Fruit fly (Drosophila melanogaster) whole organism, embryonic: ENCODE data around the gene CG44000.
A peak's percentile ranks its signal among the peaks of the same experiment; 100 is the strongest.

Experiments
- ATbp ChIP-seq: fragments of 200-800 bp; sonication (Bioruptor generic); optimal IDR thresholded peaks from 2 replicates; lab custom pipeline; 2017; ENCODE audit warnings: missing biosample characterization, mild to moderate bottlenecking, missing genetic modification characterization, missing genetic modification reagents
- Atf6 ChIP-seq: fragments of 200-800 bp; sonication (Bioruptor generic); IDR thresholded peaks from 2 replicates; pipeline ENCODE4 v1.3.6; 2022; ENCODE audit warnings: missing biosample characterization, missing genetic modification characterization
- Bgb ChIP-seq: fragments of 200-800 bp; sonication (Bioruptor generic); IDR thresholded peaks from 2 replicates; pipeline ENCODE4 v1.3.6; 2022; ENCODE audit warnings: missing biosample characterization, missing genetic modification characterization; ENCODE audit not compliant: partially characterized antibody
- CG11093 ChIP-seq: fragments of 200-800 bp; sonication (Bioruptor generic); IDR thresholded peaks from 3 replicates; pipeline ENCODE4 v1.3.6; 2022; ENCODE audit warnings: missing biosample characterization, missing genetic modification characterization
- CG11695 ChIP-seq: fragments of 200-800 bp; sonication (Bioruptor generic); IDR thresholded peaks from 3 replicates; pipeline ENCODE4 v1.3.6; 2022; ENCODE audit warnings: missing biosample characterization, missing genetic modification characterization
- CG11696 ChIP-seq: fragments of 200-800 bp; sonication (Bioruptor generic); IDR thresholded peaks from 2 replicates; pipeline ENCODE4 v1.3.6; 2022; ENCODE audit warnings: missing biosample characterization, missing genetic modification characterization
- CG12071 ChIP-seq: fragments of 200-800 bp; sonication (Bioruptor generic); optimal IDR thresholded peaks from 3 replicates; lab custom pipeline; 2018; ENCODE audit warnings: missing biosample characterization, mild to moderate bottlenecking, missing genetic modification characterization
- CG12155 ChIP-seq: fragments of 200-800 bp; sonication (Bioruptor generic); optimal IDR thresholded peaks from 3 replicates; lab custom pipeline; 2016; ENCODE audit warnings: missing biosample characterization, missing genetic modification characterization
- CG12219 ChIP-seq: fragments of 200-800 bp; sonication (Bioruptor generic); optimal IDR thresholded peaks from 3 replicates; lab custom pipeline; 2018; ENCODE audit warnings: missing biosample characterization, mild to moderate bottlenecking, missing genetic modification characterization
- CG12391 ChIP-seq: fragments of 200-800 bp; sonication (Bioruptor generic); optimal IDR thresholded peaks from 3 replicates; lab custom pipeline; 2018; ENCODE audit warnings: missing biosample characterization, mild to moderate bottlenecking, missing genetic modification characterization, moderate library complexity
- CG12744 ChIP-seq: fragments of 200-800 bp; sonication (Bioruptor generic); optimal IDR thresholded peaks from 2 replicates; lab custom pipeline; 2016; ENCODE audit warnings: missing biosample characterization, missing genetic modification characterization
- CG12769 ChIP-seq: fragments of 200-800 bp; sonication (Bioruptor generic); optimal IDR thresholded peaks from 2 replicates; lab custom pipeline; 2019; ENCODE audit warnings: missing biosample characterization, mild to moderate bottlenecking, missing genetic modification characterization, moderate library complexity
- CG1603 ChIP-seq: fragments of 200-800 bp; sonication (Bioruptor generic); optimal IDR thresholded peaks from 2 replicates; lab custom pipeline; 2019; ENCODE audit warnings: missing biosample characterization, mild to moderate bottlenecking, missing genetic modification characterization, moderate library complexity
- CG17328 ChIP-seq: fragments of 200-800 bp; sonication (Bioruptor generic); IDR thresholded peaks from 2 replicates; pipeline ENCODE4 v1.3.6; 2022; ENCODE audit warnings: missing biosample characterization, missing genetic modification characterization
- CG31365 ChIP-seq: fragments of 200-800 bp; sonication (Bioruptor generic); optimal IDR thresholded peaks from 2 replicates; lab custom pipeline; 2018; ENCODE audit warnings: missing biosample characterization, mild to moderate bottlenecking, missing genetic modification characterization
- CG32532 ChIP-seq: fragments of 200-800 bp; sonication (Bioruptor generic); IDR thresholded peaks from 2 replicates; pipeline ENCODE4 v1.3.6; 2022; ENCODE audit warnings: missing biosample characterization, missing genetic modification characterization
- CG3838 ChIP-seq: fragments of 200-800 bp; sonication (Bioruptor generic); optimal IDR thresholded peaks from 3 replicates; lab custom pipeline; 2016; ENCODE audit warnings: missing biosample characterization, missing genetic modification characterization
- CG5245 ChIP-seq: fragments of 200-800 bp; sonication (Bioruptor generic); optimal IDR thresholded peaks from 3 replicates; lab custom pipeline; 2016; ENCODE audit warnings: missing biosample characterization, missing genetic modification characterization
- CG6654 ChIP-seq: fragments of 200-800 bp; sonication (Bioruptor generic); optimal IDR thresholded peaks from 2 replicates; lab custom pipeline; 2017; ENCODE audit warnings: missing biosample characterization, mild to moderate bottlenecking, missing genetic modification characterization
- CG6791 ChIP-seq: fragments of 200-800 bp; sonication (Bioruptor generic); IDR thresholded peaks from 3 replicates; pipeline ENCODE4 v1.3.6; 2022; ENCODE audit warnings: missing biosample characterization, missing genetic modification characterization; ENCODE audit not compliant: partially characterized antibody
- CG6854 ChIP-seq: fragments of 200-800 bp; sonication (Bioruptor generic); optimal IDR thresholded peaks from 3 replicates; lab custom pipeline; 2017; ENCODE audit warnings: missing biosample characterization, mild to moderate bottlenecking, missing genetic modification characterization
- CG7357 ChIP-seq: fragments of 200-800 bp; sonication (Bioruptor generic); IDR thresholded peaks from 3 replicates; pipeline ENCODE4 v1.3.6; 2022; ENCODE audit warnings: missing biosample characterization, missing genetic modification characterization
- CG7928 ChIP-seq: fragments of 200-800 bp; sonication (Bioruptor generic); optimal IDR thresholded peaks from 2 replicates; lab custom pipeline; 2017; ENCODE audit warnings: missing biosample characterization, mild to moderate bottlenecking, missing genetic modification characterization
- D ChIP-seq, 2 experiments: fragments of 200-800 bp in 1 of 2; fragments of >200 bp in 1 of 2; sonication (Bioruptor generic) in 1 of 2; optimal IDR thresholded peaks; 2 replicates in 1 of 2; 3 replicates in 1 of 2; lab custom pipeline; 2017; ENCODE audit warnings: mild to moderate bottlenecking in 1 of 2, missing biosample characterization in 1 of 2, missing genetic modification characterization in 1 of 2, missing genetic modification reagents in 1 of 2
- Dad ChIP-seq: fragments of 200-800 bp; sonication (Bioruptor generic); optimal IDR thresholded peaks from 3 replicates; lab custom pipeline; 2016; ENCODE audit warnings: missing biosample characterization, missing genetic modification characterization
- HLH54F ChIP-seq: fragments of 200-800 bp; sonication (Bioruptor generic); optimal IDR thresholded peaks from 3 replicates; lab custom pipeline; 2016; ENCODE audit warnings: missing biosample characterization, missing genetic modification characterization
- Jarid2 ChIP-seq: fragments of 200-800 bp; sonication (Bioruptor generic); optimal IDR thresholded peaks from 3 replicates; lab custom pipeline; 2017; ENCODE audit warnings: mild to moderate bottlenecking, missing biosample characterization, missing genetic modification reagents, missing genetic modification characterization
- Lim3 ChIP-seq: fragments of 200-800 bp; sonication (Bioruptor generic); IDR thresholded peaks from 2 replicates; pipeline ENCODE4 v1.3.6; 2022; ENCODE audit warnings: missing biosample characterization, missing genetic modification characterization
- Oli ChIP-seq: fragments of 200-800 bp; sonication (Bioruptor generic); optimal IDR thresholded peaks from 2 replicates; lab custom pipeline; 2018; ENCODE audit warnings: missing biosample characterization, mild to moderate bottlenecking, missing genetic modification characterization, moderate library complexity
- Rx ChIP-seq: fragments of 200-800 bp; sonication (Bioruptor generic); IDR thresholded peaks from 2 replicates; pipeline ENCODE4 v1.3.6; 2022; ENCODE audit warnings: missing biosample characterization, missing genetic modification characterization
- Sin3A ChIP-seq: fragments of >200 bp; optimal IDR thresholded peaks from 2 replicates; lab custom pipeline; 2018
- Six4 ChIP-seq: fragments of 200-800 bp; sonication (Bioruptor generic); optimal IDR thresholded peaks from 2 replicates; lab custom pipeline; 2016; ENCODE audit warnings: missing biosample characterization, missing genetic modification characterization
- ab ChIP-seq: fragments of 200-800 bp; sonication (Bioruptor generic); optimal IDR thresholded peaks from 2 replicates; lab custom pipeline; 2016; ENCODE audit warnings: missing biosample characterization, missing genetic modification characterization
- cato ChIP-seq: fragments of 200-800 bp; sonication (Bioruptor generic); optimal IDR thresholded peaks from 2 replicates; lab custom pipeline; 2016; ENCODE audit warnings: missing biosample characterization, missing genetic modification characterization, borderline replicate concordance
- cwo ChIP-seq: fragments of 200-800 bp; sonication (Bioruptor generic); optimal IDR thresholded peaks from 3 replicates; lab custom pipeline; 2017; ENCODE audit warnings: missing biosample characterization, missing genetic modification characterization, mild to moderate bottlenecking, moderate library complexity, missing genetic modification reagents
- dimm ChIP-seq: fragments of 200-800 bp; sonication (Bioruptor generic); IDR thresholded peaks from 2 replicates; pipeline ENCODE4 v1.3.6; 2022; ENCODE audit warnings: missing biosample characterization, missing genetic modification characterization
- ems ChIP-seq: fragments of 200-800 bp; sonication (Bioruptor generic); optimal IDR thresholded peaks from 3 replicates; lab custom pipeline; 2016; ENCODE audit warnings: missing biosample characterization, missing genetic modification characterization
- fd3F ChIP-seq: fragments of 200-800 bp; sonication (Bioruptor generic); optimal IDR thresholded peaks from 2 replicates; lab custom pipeline; 2018; ENCODE audit warnings: missing biosample characterization, mild to moderate bottlenecking, missing genetic modification characterization, moderate library complexity
- gem ChIP-seq: fragments of 200-800 bp; sonication (Bioruptor generic); optimal IDR thresholded peaks from 2 replicates; lab custom pipeline; 2019; ENCODE audit warnings: missing biosample characterization, mild to moderate bottlenecking, missing genetic modification characterization, moderate library complexity
- grau ChIP-seq: fragments of 200-800 bp; optimal IDR thresholded peaks from 3 replicates; lab custom pipeline; 2019; ENCODE audit warnings: missing biosample characterization, mild to moderate bottlenecking, missing genetic modification characterization, moderate library complexity
- hkb ChIP-seq, 2 experiments: fragments of 200-800 bp in 1 of 2; fragments of >200 bp in 1 of 2; sonication (Bioruptor generic) in 1 of 2; IDR thresholded peaks in 1 of 2; optimal IDR thresholded peaks in 1 of 2; 2 replicates each; pipeline versions ENCODE4 v1.3.6 to Lab custom; 2017 to 2022; ENCODE audit warnings: missing biosample characterization in 1 of 2, missing genetic modification characterization in 1 of 2
- jing ChIP-seq: fragments of 200-800 bp; sonication (Bioruptor generic); optimal IDR thresholded peaks from 2 replicates; lab custom pipeline; 2018; ENCODE audit warnings: missing biosample characterization, mild to moderate bottlenecking, missing genetic modification characterization
- jumu ChIP-seq: fragments of 200-800 bp; sonication (Bioruptor generic); optimal IDR thresholded peaks from 3 replicates; lab custom pipeline; 2016; ENCODE audit warnings: missing biosample characterization, missing genetic modification characterization
- nerfin-1 ChIP-seq: fragments of 200-800 bp; sonication (Bioruptor generic); optimal IDR thresholded peaks from 3 replicates; lab custom pipeline; 2019; ENCODE audit warnings: missing biosample characterization, mild to moderate bottlenecking, missing genetic modification characterization, moderate library complexity
- org-1 ChIP-seq: fragments of 200-800 bp; sonication (Bioruptor generic); optimal IDR thresholded peaks from 2 replicates; lab custom pipeline; 2017; ENCODE audit warnings: missing biosample characterization, missing genetic modification characterization
- sob ChIP-seq: fragments of 200-800 bp; sonication (Bioruptor generic); IDR thresholded peaks from 2 replicates; pipeline ENCODE4 v1.3.6; 2022; ENCODE audit warnings: missing biosample characterization, missing genetic modification characterization
- stc ChIP-seq: fragments of 200-800 bp; sonication (Bioruptor generic); IDR thresholded peaks from 2 replicates; pipeline ENCODE4 v1.3.6; 2022; ENCODE audit warnings: missing biosample characterization, missing genetic modification characterization
- tap ChIP-seq: fragments of 200-800 bp; optimal IDR thresholded peaks from 3 replicates; lab custom pipeline; 2019; ENCODE audit warnings: missing biosample characterization, mild to moderate bottlenecking, missing genetic modification characterization, moderate library complexity
- tin ChIP-seq: fragments of 200-800 bp; sonication (Bioruptor generic); optimal IDR thresholded peaks from 3 replicates; lab custom pipeline; 2016; ENCODE audit warnings: missing biosample characterization, missing genetic modification characterization
- usp ChIP-seq: fragments of >200 bp; optimal IDR thresholded peaks from 2 replicates; lab custom pipeline; 2017; ENCODE audit warnings: missing biosample characterization, missing genetic modification characterization

Gene CG44000

dm6 chr2L:5060952-5061478 is 17.9 kb downstream of the CG44000 start (continued):
- peak; percentile 41 for TF ChIP-seq CG12744 (GFP tag; lab: Kevin White, UChicago)
- TF ChIP-seq HLH54F: peak; percentile 22
- peak; percentile 75 for TF ChIP-seq sob (GFP tag; lab: Robert Waterston, UW)
- TF ChIP-seq CG7928 (GFP tag; lab: Kevin White, UChicago): peak; percentile 20
- no peak for TF ChIP-seq ab
- peak; percentile 54 for TF ChIP-seq CG1603
- peak; percentile 38 for TF ChIP-seq Six4 (GFP tag; lab: Kevin White, UChicago)
- 0 out of 3 replicates have a peak, but pooled peaks have one; percentile 32 for TF ChIP-seq CG11093 (GFP tag; lab: Robert Waterston, UW)
- TF ChIP-seq tin (GFP tag; lab: Kevin White, UChicago): peak; percentile 49
- TF ChIP-seq Bgb (GFP tag; lab: Robert Waterston, UW): no peak
- TF ChIP-seq grau (tag; lab: Kevin White, UChicago): peak; percentile 61
- no peak for TF ChIP-seq hkb (optimal IDR thresholded peaks at IDR 0.05; lab: Kevin White, UChicago)
- TF ChIP-seq hkb (GFP tag; IDR thresholded peaks at IDR 0.05; lab: Robert Waterston, UW): peak; percentile 74
- peak; percentile 65 for TF ChIP-seq CG12391
- TF ChIP-seq CG12769 (tag; lab: Kevin White, UChicago): peak; percentile 61
- TF ChIP-seq CG6654 (GFP tag; lab: Kevin White, UChicago): no peak
- TF ChIP-seq jing: peak; percentile 31
- peak; percentile 52 for TF ChIP-seq CG12219 (GFP tag; lab: Kevin White, UChicago)
- peak; percentile 84 for TF ChIP-seq CG11695 (GFP tag; lab: Robert Waterston, UW)
- TF ChIP-seq D (optimal IDR thresholded peaks at IDR 0.05; lab: Kevin White, UChicago): no peak
- peak; percentile 32 for TF ChIP-seq D (GFP tag; optimal IDR thresholded peaks at IDR 0.05; lab: Kevin White, UChicago)
- TF ChIP-seq Dad (GFP tag; lab: Kevin White, UChicago): no peak
- no peak for TF ChIP-seq usp (GFP tag; lab: Kevin White, UChicago)
- peak; percentile 55 for TF ChIP-seq dimm (GFP tag; lab: Robert Waterston, UW)
- peak; percentile 80 for TF ChIP-seq Atf6
- peak; percentile 74 for TF ChIP-seq CG17328 (GFP tag; lab: Robert Waterston, UW)
- TF ChIP-seq Rx (GFP tag; lab: Robert Waterston, UW): peak; percentile 58
- peak; percentile 15 for TF ChIP-seq CG31365 (tag; lab: Kevin White, UChicago)
- peak; percentile 9 for TF ChIP-seq fd3F (GFP tag; lab: Kevin White, UChicago)
- TF ChIP-seq Lim3 (GFP tag; lab: Robert Waterston, UW): no peak
- peak; percentile 65 for TF ChIP-seq CG12071 (GFP tag; lab: Kevin White, UChicago)
- peak; percentile 61 for TF ChIP-seq tap (tag; lab: Kevin White, UChicago)
- TF ChIP-seq Oli (tag; lab: Kevin White, UChicago): peak; percentile 54
- TF ChIP-seq jumu (GFP tag; lab: Kevin White, UChicago): peak; percentile 68
- peak; percentile 12 for TF ChIP-seq Jarid2
- peak; percentile 65 for TF ChIP-seq stc (GFP tag; lab: Robert Waterston, UW)
- TF ChIP-seq ems (GFP tag; lab: Kevin White, UChicago): peak; percentile 62
- peak; percentile 74 for TF ChIP-seq org-1 (GFP tag; lab: Kevin White, UChicago)
- 0 out of 3 replicates have a peak, but pooled peaks have one; percentile 33 for TF ChIP-seq CG7357 (GFP tag; lab: Robert Waterston, UW)
- no peak for TF ChIP-seq CG6791 (GFP tag; lab: Robert Waterston, UW)
- no peak for TF ChIP-seq Sin3A
- peak; percentile 55 for TF ChIP-seq CG6854
- peak; percentile 44 for TF ChIP-seq CG5245 (GFP tag; lab: Kevin White, UChicago)
- peak; percentile 73 for TF ChIP-seq ATbp
- peak; percentile 87 for TF ChIP-seq cwo (GFP tag; lab: Kevin White, UChicago)
- peak; percentile 9 for TF ChIP-seq CG3838 (GFP tag; lab: Kevin White, UChicago)
- TF ChIP-seq CG11696 (GFP tag; lab: Robert Waterston, UW): peak; percentile 32; the same call in 1 of the 2 replicates
- TF ChIP-seq nerfin-1 (tag; lab: Kevin White, UChicago): peak; percentile 0
- peak; percentile 79 for TF ChIP-seq gem (tag; lab: Kevin White, UChicago)
- peak; percentile 42 for TF ChIP-seq CG12155
- TF ChIP-seq cato: no peak
- peak; percentile 70 for TF ChIP-seq CG32532 (GFP tag; lab: Robert Waterston, UW)
